Fruit fly (Drosophila melanogaster) whole organism, embryonic: Measurements from ENCODE around the gene Prp18.
A peak's percentile ranks its signal among the peaks of the same experiment; 100 is the strongest.

Experiments
- ATbp ChIP-seq: fragments of 200-800 bp; sonication (Bioruptor generic); optimal IDR thresholded peaks from 2 replicates; lab custom pipeline; 2017; ENCODE audit warnings: missing biosample characterization, mild to moderate bottlenecking, missing genetic modification characterization, missing genetic modification reagents
- C15 ChIP-seq: fragments of 200-800 bp; sonication (Bioruptor generic); IDR thresholded peaks from 3 replicates; pipeline ENCODE4 v1.3.6; 2022; ENCODE audit warnings: missing biosample characterization, missing genetic modification characterization
- CG10462 ChIP-seq: fragments of 200-800 bp; sonication (Bioruptor generic); optimal IDR thresholded peaks from 2 replicates; lab custom pipeline; 2016; ENCODE audit warnings: missing biosample characterization, missing genetic modification characterization
- CG12236 ChIP-seq: fragments of 200-800 bp; sonication (Bioruptor generic); optimal IDR thresholded peaks from 2 replicates; lab custom pipeline; 2016; ENCODE audit warnings: missing biosample characterization, missing genetic modification characterization
- CG14965 ChIP-seq: fragments of 200-800 bp; sonication (Bioruptor generic); optimal IDR thresholded peaks from 2 replicates; lab custom pipeline; 2016; ENCODE audit warnings: missing biosample characterization, missing genetic modification characterization, borderline replicate concordance
- CG17328 ChIP-seq: fragments of 200-800 bp; sonication (Bioruptor generic); IDR thresholded peaks from 2 replicates; pipeline ENCODE4 v1.3.6; 2022; ENCODE audit warnings: missing biosample characterization, missing genetic modification characterization
- CG17829 ChIP-seq: fragments of 200-800 bp; optimal IDR thresholded peaks from 2 replicates; lab custom pipeline; 2019; ENCODE audit warnings: missing biosample characterization, mild to moderate bottlenecking, missing genetic modification characterization, moderate library complexity
- CG2129 ChIP-seq: fragments of 200-800 bp; sonication (Bioruptor generic); IDR thresholded peaks from 2 replicates; pipeline ENCODE4 v1.3.6; 2022; ENCODE audit warnings: missing biosample characterization, missing genetic modification characterization; ENCODE audit not compliant: partially characterized antibody
- CG42726 ChIP-seq: fragments of 200-800 bp; sonication (Bioruptor generic); IDR thresholded peaks from 2 replicates; pipeline ENCODE4 v1.3.6; 2022; ENCODE audit warnings: missing biosample characterization, missing genetic modification characterization; ENCODE audit not compliant: partially characterized antibody
- CG4282 ChIP-seq: fragments of 200-800 bp; sonication (Bioruptor generic); optimal IDR thresholded peaks from 2 replicates; lab custom pipeline; 2016; ENCODE audit warnings: missing biosample characterization, missing genetic modification characterization
- CG4707 ChIP-seq: fragments of 200-800 bp; sonication (Bioruptor generic); optimal IDR thresholded peaks from 2 replicates; lab custom pipeline; 2018; ENCODE audit warnings: missing biosample characterization, mild to moderate bottlenecking, missing genetic modification characterization, moderate library complexity
- CG4730 ChIP-seq: fragments of 200-800 bp; sonication (Bioruptor generic); IDR thresholded peaks from 2 replicates; pipeline ENCODE4 v1.3.6; 2022; ENCODE audit warnings: missing biosample characterization, missing genetic modification characterization
- CG6765 ChIP-seq: fragments of 200-800 bp; sonication (Bioruptor generic); optimal IDR thresholded peaks from 3 replicates; lab custom pipeline; 2017; ENCODE audit warnings: missing biosample characterization, mild to moderate bottlenecking, missing genetic modification characterization
- CG7556 ChIP-seq: fragments of 200-800 bp; sonication (Bioruptor generic); optimal IDR thresholded peaks from 2 replicates; lab custom pipeline; 2017; ENCODE audit warnings: missing biosample characterization, mild to moderate bottlenecking, missing genetic modification characterization
- CG8290 ChIP-seq, 3 experiments: fragments of 200-800 bp; sonication (Bioruptor generic); optimal IDR thresholded peaks; 2 replicates each; lab custom pipeline; 2016 to 2019; ENCODE audit warnings: missing biosample characterization in 3 of 3, missing genetic modification characterization in 3 of 3, mild to moderate bottlenecking in 2 of 3, moderate library complexity in 1 of 3
- CG8388 ChIP-seq: fragments of 200-800 bp; sonication (Bioruptor generic); optimal IDR thresholded peaks from 2 replicates; lab custom pipeline; 2019; ENCODE audit warnings: missing biosample characterization, mild to moderate bottlenecking, missing genetic modification characterization, moderate library complexity
- CG9215 ChIP-seq: fragments of 200-800 bp; sonication (Bioruptor generic); IDR thresholded peaks from 2 replicates; pipeline ENCODE4 v1.3.6; 2022; ENCODE audit warnings: missing biosample characterization, missing genetic modification characterization
- D19B ChIP-seq: fragments of 200-800 bp; sonication (Bioruptor generic); optimal IDR thresholded peaks from 2 replicates; lab custom pipeline; 2017; ENCODE audit warnings: missing biosample characterization, mild to moderate bottlenecking, missing genetic modification characterization
- Dfd ChIP-seq, 2 experiments: fragments of >200 bp; optimal IDR thresholded peaks; 2 replicates each; lab custom pipeline; 2017; ENCODE audit warnings: missing biosample characterization in 2 of 2, missing genetic modification characterization in 2 of 2
- Ets65A ChIP-seq: fragments of 200-800 bp; sonication (Bioruptor generic); peaks from one replicate; lab custom pipeline; 2016; ENCODE audit warnings: missing biosample characterization, missing genetic modification characterization
- Fer2 ChIP-seq: fragments of 200-800 bp; sonication (Bioruptor generic); optimal IDR thresholded peaks from 2 replicates; lab custom pipeline; 2018; ENCODE audit warnings: missing biosample characterization, mild to moderate bottlenecking, missing genetic modification characterization, moderate library complexity
- H15 ChIP-seq: fragments of 200-800 bp; sonication (Bioruptor generic); IDR thresholded peaks from 3 replicates; pipeline ENCODE4 v1.3.6; 2022; ENCODE audit warnings: missing biosample characterization, missing genetic modification characterization
- HmgD ChIP-seq: fragments of 200-800 bp; sonication (Bioruptor generic); optimal IDR thresholded peaks from 3 replicates; lab custom pipeline; 2016; ENCODE audit warnings: missing biosample characterization, missing genetic modification characterization
- Med ChIP-seq: fragments of 200-800 bp; sonication (Bioruptor generic); peaks from one replicate; lab custom pipeline; 2016; ENCODE audit warnings: missing biosample characterization, missing genetic modification characterization, mild to moderate bottlenecking, inconsistent platforms, moderate library complexity
- Neu2 ChIP-seq: fragments of 200-800 bp; sonication (Bioruptor generic); optimal IDR thresholded peaks from 3 replicates; lab custom pipeline; 2016; ENCODE audit warnings: missing biosample characterization, missing genetic modification characterization, borderline replicate concordance
- Opbp ChIP-seq: fragments of 200-800 bp; sonication (Bioruptor generic); IDR thresholded peaks from 3 replicates; pipeline ENCODE4 v1.3.6; 2022; ENCODE audit warnings: missing biosample characterization, missing genetic modification characterization; ENCODE audit not compliant: partially characterized antibody
- Optix ChIP-seq: fragments of 200-800 bp; sonication (Bioruptor generic); IDR thresholded peaks from 3 replicates; pipeline ENCODE4 v1.3.6; 2022; ENCODE audit warnings: missing biosample characterization, missing genetic modification characterization
- Rfx ChIP-seq: fragments of 200-800 bp; sonication (Bioruptor generic); IDR thresholded peaks from 2 replicates; pipeline ENCODE4 v1.3.6; 2022; ENCODE audit warnings: missing biosample characterization, missing genetic modification characterization
- Sry-δ ChIP-seq: fragments of 200-800 bp; sonication (Bioruptor generic); optimal IDR thresholded peaks from 2 replicates; lab custom pipeline; 2016; ENCODE audit warnings: missing biosample characterization, missing genetic modification characterization
- Taf1 ChIP-seq: fragments of 200-800 bp; sonication (Bioruptor generic); IDR thresholded peaks from 2 replicates; pipeline ENCODE4 v1.3.6; 2022; ENCODE audit warnings: missing biosample characterization, missing genetic modification characterization
- abd-A ChIP-seq: fragments of 200-800 bp; sonication (Bioruptor generic); optimal IDR thresholded peaks from 3 replicates; lab custom pipeline; 2019; ENCODE audit warnings: missing biosample characterization, mild to moderate bottlenecking, missing genetic modification characterization, moderate library complexity
- amos ChIP-seq: fragments of 200-800 bp; sonication (Bioruptor generic); IDR thresholded peaks from 2 replicates; pipeline ENCODE4 v1.3.6; 2022; ENCODE audit warnings: missing biosample characterization, missing genetic modification characterization; ENCODE audit not compliant: partially characterized antibody
- ap ChIP-seq: fragments of 200-800 bp; sonication (Bioruptor generic); IDR thresholded peaks from 2 replicates; pipeline ENCODE4 v1.3.6; 2022; ENCODE audit warnings: missing biosample characterization, missing genetic modification characterization
- cato ChIP-seq: fragments of 200-800 bp; sonication (Bioruptor generic); optimal IDR thresholded peaks from 2 replicates; lab custom pipeline; 2016; ENCODE audit warnings: missing biosample characterization, missing genetic modification characterization, borderline replicate concordance
- chn ChIP-seq: fragments of 200-800 bp; sonication (Bioruptor generic); optimal IDR thresholded peaks from 2 replicates; lab custom pipeline; 2016; ENCODE audit warnings: missing biosample characterization, missing genetic modification characterization
- ci ChIP-seq: fragments of 200-800 bp; sonication (Bioruptor generic); IDR thresholded peaks from 3 replicates; pipeline ENCODE4 v1.3.6; 2022; ENCODE audit warnings: missing biosample characterization, missing genetic modification characterization
- crp ChIP-seq, 2 experiments: fragments of 200-800 bp; sonication (Bioruptor generic); optimal IDR thresholded peaks; 2 replicates in 1 of 2; 3 replicates in 1 of 2; lab custom pipeline; 2017; ENCODE audit warnings: missing biosample characterization in 2 of 2, missing genetic modification characterization in 2 of 2, mild to moderate bottlenecking in 1 of 2, moderate library complexity in 1 of 2
- dmrt99B ChIP-seq: fragments of 200-800 bp; sonication (Bioruptor generic); optimal IDR thresholded peaks from 2 replicates; lab custom pipeline; 2018; ENCODE audit warnings: missing biosample characterization, mild to moderate bottlenecking, missing genetic modification characterization, moderate library complexity
- emc ChIP-seq: fragments of 200-800 bp; sonication (Bioruptor generic); optimal IDR thresholded peaks from 2 replicates; lab custom pipeline; 2016; ENCODE audit warnings: missing biosample characterization, missing genetic modification characterization
- exex ChIP-seq: fragments of 200-800 bp; sonication (Bioruptor generic); optimal IDR thresholded peaks from 4 replicates; lab custom pipeline; 2018; ENCODE audit warnings: missing biosample characterization, mild to moderate bottlenecking, missing genetic modification characterization, moderate library complexity
- fru ChIP-seq: fragments of >200 bp; optimal IDR thresholded peaks from 2 replicates; lab custom pipeline; 2017
- grau ChIP-seq: fragments of 200-800 bp; optimal IDR thresholded peaks from 3 replicates; lab custom pipeline; 2019; ENCODE audit warnings: missing biosample characterization, mild to moderate bottlenecking, missing genetic modification characterization, moderate library complexity
- p53 ChIP-seq: fragments of 200-800 bp; sonication (Bioruptor generic); optimal IDR thresholded peaks from 2 replicates; lab custom pipeline; 2016; ENCODE audit warnings: missing biosample characterization, missing genetic modification characterization
- prd ChIP-seq, 3 experiments: fragments of >200 bp in 2 of 3; fragments of 200-800 bp in 1 of 3; sonication (Bioruptor generic) in 1 of 3; optimal IDR thresholded peaks in 2 of 3; IDR thresholded peaks in 1 of 3; 2 replicates in 2 of 3; 3 replicates in 1 of 3; pipeline versions ENCODE4 v1.3.6 to Lab custom; 2017 to 2022; ENCODE audit warnings: missing biosample characterization in 1 of 3, missing genetic modification characterization in 1 of 3
- salm ChIP-seq: fragments of 200-800 bp; sonication (Bioruptor generic); optimal IDR thresholded peaks from 2 replicates; lab custom pipeline; 2018; ENCODE audit warnings: missing biosample characterization, mild to moderate bottlenecking, missing genetic modification characterization
- scrt ChIP-seq: fragments of 200-800 bp; sonication (Bioruptor generic); optimal IDR thresholded peaks from 2 replicates; lab custom pipeline; 2018; ENCODE audit warnings: missing biosample characterization, mild to moderate bottlenecking, missing genetic modification characterization, moderate library complexity
- sd ChIP-seq: fragments of 200-800 bp; sonication (Bioruptor generic); optimal IDR thresholded peaks from 3 replicates; lab custom pipeline; 2018; ENCODE audit warnings: missing biosample characterization, mild to moderate bottlenecking, missing genetic modification characterization, moderate library complexity
- twi ChIP-seq: fragments of 200-800 bp; optimal IDR thresholded peaks from 2 replicates; lab custom pipeline; 2019; ENCODE audit warnings: missing biosample characterization, mild to moderate bottlenecking, missing genetic modification characterization, moderate library complexity

Prp18 gene

DNA sequence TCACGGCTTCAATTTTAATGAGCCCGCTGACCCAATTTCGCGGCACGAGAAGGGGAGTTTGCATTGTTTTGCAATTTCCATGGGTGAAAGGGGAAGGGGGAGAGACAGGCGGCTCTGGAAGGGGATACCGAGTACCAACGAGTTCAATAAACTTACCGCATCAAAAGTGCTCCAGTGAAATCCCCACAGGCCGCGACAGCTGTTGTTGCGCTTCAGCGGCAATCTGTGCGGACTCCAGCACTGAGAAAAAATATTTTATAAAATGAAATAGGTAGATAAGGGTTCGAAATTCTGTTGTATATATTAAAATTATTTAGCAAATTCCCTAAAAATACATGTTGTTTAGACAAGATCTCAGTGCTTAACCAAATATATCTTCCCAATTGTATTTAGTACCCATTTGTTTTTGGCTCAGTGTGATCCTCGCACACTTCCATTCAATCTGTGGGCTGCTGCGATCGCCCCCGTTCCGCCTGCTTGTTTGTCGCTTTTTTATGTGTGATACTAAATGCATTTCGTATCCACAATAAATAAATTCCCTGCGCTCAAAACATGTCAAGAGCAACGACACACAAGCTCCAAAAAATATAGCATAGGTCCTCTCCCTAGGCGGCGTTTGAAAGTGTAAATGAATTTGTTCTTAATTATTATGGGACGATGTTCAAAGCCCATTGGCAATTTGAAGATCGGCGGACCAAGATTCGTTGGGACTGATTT is 35.4 kb downstream of the Prp18 start (continued):
- no peak for TF ChIP-seq CG2129 (GFP tag; lab: Robert Waterston, UW)
- TF ChIP-seq CG14965, result no peak
- no peak for TF ChIP-seq prd (optimal IDR thresholded peaks at IDR 0.05; lab: Kevin White, UChicago)
- peak; percentile 88 for TF ChIP-seq prd (GFP tag; IDR thresholded peaks at IDR 0.05; lab: Robert Waterston, UW)
- peak; percentile 73 for TF ChIP-seq twi (tag; lab: Kevin White, UChicago)
- TF ChIP-seq Rfx (GFP tag; lab: Robert Waterston, UW), result peak; percentile 35; the same call in 1 of the 2 replicates
- no peak for TF ChIP-seq fru (lab: Kevin White, UChicago)
- TF ChIP-seq CG4282 (GFP tag; lab: Kevin White, UChicago), result peak; percentile 34
- peak; percentile 87 for TF ChIP-seq CG17328 (GFP tag; lab: Robert Waterston, UW)
- peak; percentile 62; the same call in 1 of the 2 replicates for TF ChIP-seq CG4730
- TF ChIP-seq Dfd (GFP tag; optimal IDR thresholded peaks at IDR 0.05; lab: Kevin White, UChicago), result no peak
- TF ChIP-seq grau (tag; lab: Kevin White, UChicago), result peak; percentile 75
- no peak for TF ChIP-seq HmgD
- TF ChIP-seq abd-A (tag; lab: Kevin White, UChicago), result no peak
- TF ChIP-seq ap (GFP tag; lab: Robert Waterston, UW), result peak; percentile 81
- peak; percentile 77 for TF ChIP-seq CG10462 (GFP tag; lab: Kevin White, UChicago)
- TF ChIP-seq Sry-δ (GFP tag; lab: Kevin White, UChicago), result peak; percentile 21
- no peak for TF ChIP-seq CG6765 (GFP tag; lab: Kevin White, UChicago)
- TF ChIP-seq amos (GFP tag; lab: Robert Waterston, UW), result no peak
- TF ChIP-seq crp (GFP tag; optimal IDR thresholded peaks at IDR 0.05; lab: Kevin White, UChicago), result peak in 1 of 2 experiments; percentile 41
- TF ChIP-seq emc (GFP tag; lab: Kevin White, UChicago), result no peak
- peak; percentile 7 for TF ChIP-seq CG8290 (GFP tag; optimal IDR thresholded peaks at IDR 0.05; lab: Kevin White, UChicago)
- no peak for TF ChIP-seq CG8290 (tag; optimal IDR thresholded peaks at IDR 0.05; lab: Kevin White, UChicago)
- no peak for TF ChIP-seq D19B (GFP tag; lab: Kevin White, UChicago)
- peak; percentile 86 for TF ChIP-seq Med (GFP tag; lab: Kevin White, UChicago)
- TF ChIP-seq Optix, result peak; percentile 69; the same call in 2 of the 3 replicates
- TF ChIP-seq p53, result no peak
- TF ChIP-seq Neu2 (GFP tag; lab: Kevin White, UChicago), result no peak
- TF ChIP-seq Fer2 (tag; lab: Kevin White, UChicago), result no peak
- TF ChIP-seq CG9215, result peak; percentile 10; the same call in 1 of the 2 replicates
- TF ChIP-seq CG42726 (GFP tag; lab: Robert Waterston, UW), result no peak
- TF ChIP-seq scrt, result peak; percentile 42
- TF ChIP-seq Taf1 (GFP tag; lab: Robert Waterston, UW), result no peak
- TF ChIP-seq CG12236, result peak; percentile 44
- TF ChIP-seq exex (tag; lab: Kevin White, UChicago), result no peak
- TF ChIP-seq chn, result peak; percentile 76
- peak; percentile 90 for TF ChIP-seq ci (GFP tag; lab: Robert Waterston, UW)
- peak; percentile 48 for TF ChIP-seq salm (tag; lab: Kevin White, UChicago)
- TF ChIP-seq CG8388 (GFP tag; lab: Kevin White, UChicago), result peak; percentile 85
- peak; percentile 73; the same call in 2 of the 3 replicates for TF ChIP-seq H15
- TF ChIP-seq C15 (GFP tag; lab: Robert Waterston, UW), result no peak
- no peak for TF ChIP-seq cato (GFP tag; lab: Kevin White, UChicago)
- TF ChIP-seq ATbp (GFP tag; lab: Kevin White, UChicago), result peak; percentile 84
- no peak for TF ChIP-seq sd (tag; lab: Kevin White, UChicago)
- peak; percentile 69 for TF ChIP-seq CG7556 (GFP tag; lab: Kevin White, UChicago)
- peak; percentile 86 for TF ChIP-seq CG17829
- TF ChIP-seq CG4707 (GFP tag; lab: Kevin White, UChicago), result peak; percentile 73
- peak; percentile 91 for TF ChIP-seq dmrt99B (tag; lab: Kevin White, UChicago)
- no peak for TF ChIP-seq Opbp
- TF ChIP-seq Ets65A, result peak; percentile 95
